Worm (Caenorhabditis elegans) whole organism, late embryonic: ENCODE data around the gene F46H5.2.

Experiments
- C38D4.7 ChIP-seq: fragments of 200-800 bp; sonication (Bioruptor generic); optimal IDR thresholded peaks from 2 replicates; lab custom pipeline; 2018; ENCODE audit warnings: mild to moderate bottlenecking, missing genetic modification characterization, moderate library complexity, missing compliant biosample characterization
- T23F11.4 ChIP-seq: fragments of 200-800 bp; sonication (Bioruptor generic); optimal IDR thresholded peaks from 2 replicates; lab custom pipeline; 2018; ENCODE audit warnings: mild to moderate bottlenecking, missing genetic modification characterization, missing compliant biosample characterization
- ahr-1 ChIP-seq: sonication (generic microtip); optimal IDR thresholded peaks from 2 replicates; lab custom pipeline; 2016; ENCODE audit warnings: missing genetic modification characterization, missing compliant biosample characterization
- ama-1 ChIP-seq: fragments of 150-350 bp; optimal IDR thresholded peaks from 2 replicates; lab custom pipeline; 2014
- ceh-14 ChIP-seq: sonication (generic microtip); optimal IDR thresholded peaks from 2 replicates; lab custom pipeline; 2016; ENCODE audit warnings: missing genotype, missing genetic modification characterization, missing compliant biosample characterization
- ceh-18 ChIP-seq: sonication (generic microtip); optimal IDR thresholded peaks from 2 replicates; lab custom pipeline; 2016; ENCODE audit warnings: missing genetic modification characterization, missing compliant biosample characterization
- ceh-19 ChIP-seq: fragments of 200-800 bp; sonication (Bioruptor generic); optimal IDR thresholded peaks from 2 replicates; lab custom pipeline; 2018; ENCODE audit warnings: mild to moderate bottlenecking, missing genetic modification characterization, missing compliant biosample characterization
- ceh-2 ChIP-seq: sonication (generic microtip); optimal IDR thresholded peaks from 2 replicates; lab custom pipeline; 2016; ENCODE audit warnings: missing genotype, missing genetic modification characterization, missing compliant biosample characterization
- ceh-34 ChIP-seq: sonication (generic microtip); optimal IDR thresholded peaks from 2 replicates; lab custom pipeline; 2016; ENCODE audit warnings: mild to moderate bottlenecking, missing genetic modification characterization, missing compliant biosample characterization
- ceh-6 ChIP-seq: fragments of 200-800 bp; sonication (Bioruptor generic); optimal IDR thresholded peaks from 2 replicates; lab custom pipeline; 2018; ENCODE audit warnings: mild to moderate bottlenecking, missing genetic modification characterization, missing compliant biosample characterization
- che-1 ChIP-seq: sonication (generic microtip); optimal IDR thresholded peaks from 2 replicates; lab custom pipeline; 2016; ENCODE audit warnings: mild to moderate bottlenecking, missing genetic modification characterization, missing compliant biosample characterization
- dmd-4 ChIP-seq: sonication (generic microtip); optimal IDR thresholded peaks from 2 replicates; lab custom pipeline; 2016; ENCODE audit warnings: borderline replicate concordance, missing genetic modification characterization, missing compliant biosample characterization
- dve-1 ChIP-seq: sonication (generic microtip); optimal IDR thresholded peaks from 2 replicates; lab custom pipeline; 2017; ENCODE audit warnings: antibody characterized with exemption, mild to moderate bottlenecking, missing genetic modification characterization, missing compliant biosample characterization
- elt-2 ChIP-seq: sonication (generic microtip); optimal IDR thresholded peaks from 2 replicates; lab custom pipeline; 2016; ENCODE audit warnings: missing genetic modification reagents, missing genetic modification characterization, missing compliant biosample characterization
- fkh-10 ChIP-seq: fragments of 150-350 bp; optimal IDR thresholded peaks from 2 replicates; lab custom pipeline; 2014; ENCODE audit warnings: missing biosample characterization, missing genetic modification reagents, missing genetic modification characterization
- hlh-15 ChIP-seq: sonication (generic microtip); optimal IDR thresholded peaks from 2 replicates; lab custom pipeline; 2016; ENCODE audit warnings: missing genetic modification characterization, missing compliant biosample characterization
- hlh-30 ChIP-seq: sonication (generic microtip); optimal IDR thresholded peaks from 2 replicates; lab custom pipeline; 2017; ENCODE audit warnings: antibody characterized with exemption, missing genetic modification characterization, missing compliant biosample characterization; ENCODE audit not compliant: insufficient read depth
- hlh-8 ChIP-seq: sonication (generic microtip); optimal IDR thresholded peaks from 2 replicates; lab custom pipeline; 2016; ENCODE audit warnings: missing genotype, missing genetic modification characterization, missing compliant biosample characterization
- nfya-1 ChIP-seq: sonication (generic microtip); optimal IDR thresholded peaks from 2 replicates; lab custom pipeline; 2017; ENCODE audit warnings: missing genetic modification characterization, mild to moderate bottlenecking, missing compliant biosample characterization, antibody characterized with exemption, moderate library complexity
- nhr-11 ChIP-seq: fragments of 150-350 bp; optimal IDR thresholded peaks from 2 replicates; lab custom pipeline; 2014; ENCODE audit warnings: missing biosample characterization, missing genetic modification characterization
- npax-4 ChIP-seq: sonication (generic microtip); optimal IDR thresholded peaks from 2 replicates; lab custom pipeline; 2016; ENCODE audit warnings: missing genetic modification characterization, missing compliant biosample characterization
- odd-2 ChIP-seq: sonication (generic microtip); optimal IDR thresholded peaks from 2 replicates; lab custom pipeline; 2017; ENCODE audit warnings: antibody characterized with exemption, mild to moderate bottlenecking, missing genetic modification characterization, missing compliant biosample characterization
- pha-4 ChIP-seq: fragments of 150-350 bp; optimal IDR thresholded peaks from 2 replicates; lab custom pipeline; 2018; ENCODE audit warnings: missing biosample characterization, missing genetic modification reagents, missing genetic modification characterization
- pros-1 ChIP-seq: fragments of 150-350 bp; optimal IDR thresholded peaks from 2 replicates; lab custom pipeline; 2014; ENCODE audit warnings: missing biosample characterization, missing genetic modification reagents, missing genetic modification characterization
- rnt-1 ChIP-seq: sonication (generic microtip); optimal IDR thresholded peaks from 2 replicates; lab custom pipeline; 2016; ENCODE audit warnings: missing genetic modification characterization, missing compliant biosample characterization
- sdc-2 ChIP-seq: sonication (generic microtip); optimal IDR thresholded peaks from 2 replicates; lab custom pipeline; 2016; ENCODE audit warnings: missing genotype, missing genetic modification characterization, missing compliant biosample characterization
- sox-2 ChIP-seq: fragments of 200-800 bp; sonication (Bioruptor generic); IDR thresholded peaks from 2 replicates; pipeline ENCODE4 v1.3.6; 2022; ENCODE audit warnings: missing genetic modification reagents, missing genetic modification characterization, missing compliant biosample characterization
- sox-4 ChIP-seq: sonication (generic microtip); optimal IDR thresholded peaks from 2 replicates; lab custom pipeline; 2017; ENCODE audit warnings: mild to moderate bottlenecking, missing genetic modification characterization, inconsistent platforms, missing compliant biosample characterization
- syd-9 ChIP-seq: sonication (generic microtip); optimal IDR thresholded peaks from 2 replicates; lab custom pipeline; 2016; ENCODE audit warnings: mild to moderate bottlenecking, missing genetic modification characterization, moderate library complexity, missing compliant biosample characterization
- unc-3 ChIP-seq, 2 experiments: fragments of 200-800 bp in 1 of 2; sonication (Bioruptor generic) in 1 of 2; sonication (generic microtip) in 1 of 2; conservative IDR thresholded peaks in 1 of 2; optimal IDR thresholded peaks in 1 of 2; 2 replicates each; pipeline versions ENCODE4 v1.3.6 to Lab custom; 2016 to 2022; ENCODE audit warnings: missing compliant biosample characterization in 2 of 2, missing genetic modification characterization in 2 of 2, missing genetic modification reagents in 1 of 2
- unc-42 ChIP-seq: sonication (generic microtip); optimal IDR thresholded peaks from 2 replicates; lab custom pipeline; 2016; ENCODE audit warnings: missing genotype, missing genetic modification characterization, missing compliant biosample characterization
- ztf-16 ChIP-seq: sonication (generic microtip); optimal IDR thresholded peaks from 2 replicates; lab custom pipeline; 2017; ENCODE audit warnings: missing genetic modification characterization, missing compliant biosample characterization

The F46H5.2 gene

DNA sequence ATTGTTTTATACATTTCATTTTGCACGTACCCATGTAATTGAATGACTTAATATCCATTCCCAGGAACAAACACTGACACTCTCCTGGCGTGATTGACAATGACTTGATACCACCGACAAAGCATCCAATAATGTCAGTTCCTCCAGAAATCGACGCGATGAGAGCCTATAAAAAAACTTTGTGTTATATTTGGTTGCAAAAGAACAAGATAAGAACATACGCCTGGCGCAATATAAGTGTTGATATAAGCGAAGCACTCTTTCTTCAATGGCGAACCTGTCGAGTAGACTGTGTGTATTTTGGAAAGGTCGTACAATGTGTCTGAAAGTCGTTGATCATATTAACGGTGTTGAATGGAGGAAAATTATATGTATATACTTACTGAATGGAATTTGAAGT is 37.7 kb downstream of the F46H5.2 start:
- TF ChIP-seq npax-4 (tag; lab: Kevin White, UChicago) (no peak), odd-2 (no peak), ceh-19 (GFP tag; lab: Kevin White, UChicago) (no peak), ceh-34 (tag; lab: Kevin White, UChicago) (no peak), hlh-30 (no peak), unc-42 (no peak), unc-3 (GFP tag; conservative IDR thresholded peaks at IDR 0.05; lab: Robert Waterston, UW) (no peak), unc-3 (tag; optimal IDR thresholded peaks at IDR 0.05; lab: Kevin White, UChicago) (no peak), nhr-11 (tag; lab: Kevin White, UChicago) (no peak)

DNA sequence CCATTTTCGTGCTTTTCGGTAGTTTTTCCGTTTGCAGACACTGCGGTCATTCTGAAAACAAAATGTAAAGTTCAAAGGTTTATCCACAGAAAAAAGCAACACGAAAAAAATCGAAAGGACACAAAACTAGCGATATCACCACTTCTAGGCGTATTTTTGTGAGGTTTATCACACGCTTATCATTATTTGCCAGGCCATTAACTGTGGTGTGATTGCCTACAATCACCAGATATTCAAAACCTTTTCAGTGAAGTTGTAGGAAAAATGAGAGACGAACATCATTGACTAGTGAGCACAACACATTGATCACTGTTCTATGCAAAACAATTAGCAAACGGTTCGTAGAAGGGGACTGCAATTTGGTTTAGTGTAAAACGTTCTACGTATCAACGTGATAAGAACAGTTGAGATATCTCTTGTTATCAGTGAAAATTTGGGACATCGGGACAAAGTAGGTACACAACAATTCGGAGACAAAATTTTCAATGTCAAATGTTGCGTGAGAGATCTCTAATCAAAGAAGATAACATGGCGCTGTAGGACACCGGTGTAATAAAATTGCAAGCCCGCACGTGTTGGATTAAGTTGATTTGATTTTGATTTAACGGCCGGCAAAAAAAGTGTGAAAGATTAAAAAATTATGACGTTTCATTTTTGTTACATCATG is 40.2 kb downstream of the F46H5.2 start, which contains the start of gene sur-5:
sur-5 (minus strand) TSS at position 51 of the 667 bp plus-strand sequence.
- TF ChIP-seq elt-2 (tag; lab: Kevin White, UChicago): peak; percentile 87
- no peak for TF ChIP-seq ceh-6 (GFP tag; lab: Kevin White, UChicago)
- TF ChIP-seq, all 69 proteins: peak for 1

DNA sequence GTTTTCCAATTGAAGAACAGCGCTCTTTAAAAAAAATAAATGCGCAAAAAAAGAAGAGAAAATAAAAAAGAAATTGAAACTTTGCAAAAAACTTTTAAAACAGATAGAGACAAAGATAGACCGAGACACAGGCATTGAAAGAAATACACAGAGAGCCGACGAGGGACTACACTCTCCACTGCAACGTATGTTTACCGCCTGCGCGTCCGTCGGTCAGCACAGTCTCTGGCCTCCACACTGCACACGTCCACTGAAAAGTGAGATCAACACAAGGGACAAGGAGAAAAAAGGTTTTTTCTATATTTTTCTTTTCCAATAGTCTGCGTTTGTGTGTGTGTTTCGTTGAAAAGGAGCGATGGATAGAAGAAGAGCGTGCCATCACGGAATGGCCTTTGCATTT is 41.0 kb downstream of the F46H5.2 start:
- no peak for TF ChIP-seq ceh-2
- peak; percentile 32 for TF ChIP-seq ceh-18
- peak; percentile 16 for TF ChIP-seq dve-1
- TF ChIP-seq nfya-1 (tag; lab: Kevin White, UChicago): peak; percentile 63
- TF ChIP-seq, all 69 proteins: peak for 3

ce11 chrX:7309775-7310174 is 44.3 kb downstream of the F46H5.2 start, which contains the start of the genes his-38 and his-40:
Gene his-38 (minus strand): TSS chrX:7309875.
Gene his-40 (plus strand): TSS chrX:7310110.
- no peak for TF ChIP-seq sox-4 (tag; lab: Kevin White, UChicago)
- TF ChIP-seq ama-1: no peak
- TF ChIP-seq pha-4 (tag; lab: Kevin White, UChicago): no peak
- no peak for TF ChIP-seq pros-1 (tag; lab: Kevin White, UChicago)
- TF ChIP-seq syd-9 (tag; lab: Kevin White, UChicago): no peak
- no peak for TF ChIP-seq T23F11.4 (GFP tag; lab: Kevin White, UChicago)
- no peak for TF ChIP-seq sdc-2 (tag; lab: Kevin White, UChicago)
- TF ChIP-seq dmd-4 (tag; lab: Kevin White, UChicago): no peak
- no peak for TF ChIP-seq hlh-15 (tag; lab: Kevin White, UChicago)
- TF ChIP-seq sox-2 (GFP tag; lab: Robert Waterston, UW): no peak
- no peak for TF ChIP-seq hlh-8 (tag; lab: Kevin White, UChicago)
- TF ChIP-seq rnt-1: no peak
- no peak for TF ChIP-seq ceh-14 (tag; lab: Kevin White, UChicago)
- TF ChIP-seq fkh-10 (GFP tag; lab: Kevin White, UChicago): no peak

ce11 chrX:7311870-7312269 is 46.4 kb downstream of the F46H5.2 start:
- no peak for TF ChIP-seq ztf-16 (tag; lab: Kevin White, UChicago)
- no peak for TF ChIP-seq che-1 (tag; lab: Kevin White, UChicago)
- TF ChIP-seq nhr-11 (tag; lab: Kevin White, UChicago): no peak
- TF ChIP-seq ahr-1 (tag; lab: Kevin White, UChicago): no peak
- no peak for TF ChIP-seq C38D4.7 (GFP tag; lab: Kevin White, UChicago)
- TF ChIP-seq, all 69 proteins: peak for 0
